Fruit fly (Drosophila melanogaster) whole organism, prepupa: ENCODE measurements around the gene CG9451.

ENCODE experiments used
- CG1621 ChIP-seq: fragments of 200-800 bp; sonication (Bioruptor generic); optimal IDR thresholded peaks from 3 replicates; lab custom pipeline; 2018; ENCODE audit warnings: missing biosample characterization, mild to moderate bottlenecking, missing genetic modification characterization
- acj6 ChIP-seq: fragments of 200-800 bp; sonication (Bioruptor generic); optimal IDR thresholded peaks from 3 replicates; lab custom pipeline; 2016; ENCODE audit warnings: missing biosample characterization, missing genetic modification characterization
- eg ChIP-seq: fragments of 200-800 bp; sonication (Bioruptor generic); IDR thresholded peaks from 3 replicates; pipeline ENCODE4 v1.3.6; 2022; ENCODE audit warnings: missing biosample characterization, missing genetic modification characterization
- svp ChIP-seq: fragments of 200-800 bp; sonication (Bioruptor generic); peaks from one replicate; lab custom pipeline; 2016; ENCODE audit warnings: missing biosample characterization, missing genetic modification characterization
- topi ChIP-seq: fragments of 200-800 bp; sonication (Bioruptor generic); optimal IDR thresholded peaks from 3 replicates; lab custom pipeline; 2016; ENCODE audit warnings: missing biosample characterization, missing genetic modification characterization

- TF ChIP-seq CG1621 (no peak), topi (GFP tag; lab: Kevin White, UChicago) (no peak), acj6 (GFP tag; lab: Kevin White, UChicago) (no peak), svp (GFP tag; lab: Kevin White, UChicago) (no peak), eg (GFP tag; lab: Robert Waterston, UW) (no peak)
Measured at dm6 chr3L:19464659-19465058, 35.9 kb downstream of the CG9451 start, which contains the start of gene CG14095.
